Fruit fly (Drosophila melanogaster) whole organism, embryonic: ENCODE data around the gene Prm.

Experiments used
- Abd-B ChIP-seq: fragments of 200-800 bp; sonication (Bioruptor generic); optimal IDR thresholded peaks from 2 replicates; lab custom pipeline; 2018; ENCODE audit warnings: missing biosample characterization, mild to moderate bottlenecking, missing genetic modification characterization, moderate library complexity
- Atf-2 ChIP-seq: fragments of 200-800 bp; sonication (Bioruptor generic); optimal IDR thresholded peaks from 2 replicates; lab custom pipeline; 2016; ENCODE audit warnings: missing biosample characterization, missing genetic modification characterization
- BEAF-32 ChIP-seq: fragments of 200-800 bp; sonication (Bioruptor generic); optimal IDR thresholded peaks from 3 replicates; lab custom pipeline; 2017; ENCODE audit warnings: missing biosample characterization, missing genetic modification characterization, mild to moderate bottlenecking, moderate library complexity, missing genetic modification reagents
- Blimp-1 ChIP-seq: fragments of 200-800 bp; sonication (Bioruptor generic); optimal IDR thresholded peaks from 3 replicates; lab custom pipeline; 2018; ENCODE audit warnings: missing biosample characterization, missing genetic modification characterization, mild to moderate bottlenecking, moderate library complexity, missing genetic modification reagents
- C15 ChIP-seq: fragments of 200-800 bp; sonication (Bioruptor generic); IDR thresholded peaks from 3 replicates; pipeline ENCODE4 v1.3.6; 2022; ENCODE audit warnings: missing biosample characterization, missing genetic modification characterization
- CG11085 ChIP-seq: fragments of 200-800 bp; sonication (Bioruptor generic); IDR thresholded peaks from 2 replicates; pipeline ENCODE4 v1.3.6; 2022; ENCODE audit warnings: missing biosample characterization, missing genetic modification characterization
- CG11456 ChIP-seq: fragments of 200-800 bp; sonication (Bioruptor generic); IDR thresholded peaks from 3 replicates; pipeline ENCODE4 v1.3.6; 2022; ENCODE audit warnings: missing biosample characterization, missing genetic modification characterization
- CG11560 ChIP-seq: fragments of 200-800 bp; sonication (Bioruptor generic); IDR thresholded peaks from 3 replicates; pipeline ENCODE4 v1.3.6; 2022; ENCODE audit warnings: missing biosample characterization, missing genetic modification characterization
- CG12155 ChIP-seq: fragments of 200-800 bp; sonication (Bioruptor generic); optimal IDR thresholded peaks from 3 replicates; lab custom pipeline; 2016; ENCODE audit warnings: missing biosample characterization, missing genetic modification characterization
- CG12659 ChIP-seq: fragments of 200-800 bp; sonication (Bioruptor generic); optimal IDR thresholded peaks from 3 replicates; lab custom pipeline; 2017; ENCODE audit warnings: mild to moderate bottlenecking, missing biosample characterization, missing genetic modification reagents, missing genetic modification characterization
- CG13296 ChIP-seq: fragments of 200-800 bp; sonication (Bioruptor generic); optimal IDR thresholded peaks from 3 replicates; lab custom pipeline; 2018; ENCODE audit warnings: missing biosample characterization, mild to moderate bottlenecking, missing genetic modification characterization
- CG14050 ChIP-seq: fragments of 200-800 bp; sonication (Bioruptor generic); IDR thresholded peaks from 3 replicates; pipeline ENCODE4 v1.3.6; 2022; ENCODE audit warnings: missing biosample characterization, missing genetic modification characterization
- CG15073 ChIP-seq: fragments of 200-800 bp; sonication (Bioruptor generic); optimal IDR thresholded peaks from 2 replicates; lab custom pipeline; 2016; ENCODE audit warnings: missing biosample characterization, missing genetic modification characterization
- CG1603 ChIP-seq: fragments of 200-800 bp; sonication (Bioruptor generic); optimal IDR thresholded peaks from 2 replicates; lab custom pipeline; 2019; ENCODE audit warnings: missing biosample characterization, mild to moderate bottlenecking, missing genetic modification characterization, moderate library complexity
- CG2129 ChIP-seq: fragments of 200-800 bp; sonication (Bioruptor generic); IDR thresholded peaks from 2 replicates; pipeline ENCODE4 v1.3.6; 2022; ENCODE audit warnings: missing biosample characterization, missing genetic modification characterization; ENCODE audit not compliant: partially characterized antibody
- CG2199 ChIP-seq: fragments of 200-800 bp; sonication (Bioruptor generic); IDR thresholded peaks from 3 replicates; pipeline ENCODE4 v1.3.6; 2022; ENCODE audit warnings: missing biosample characterization, missing genetic modification characterization
- CG30403 ChIP-seq: fragments of 200-800 bp; sonication (Bioruptor generic); optimal IDR thresholded peaks from 3 replicates; lab custom pipeline; 2016; ENCODE audit warnings: missing biosample characterization, missing genetic modification characterization
- CG30431 ChIP-seq: fragments of 200-800 bp; sonication (Bioruptor generic); optimal IDR thresholded peaks from 2 replicates; lab custom pipeline; 2017; ENCODE audit warnings: missing biosample characterization, missing genetic modification characterization
- CG3838 ChIP-seq: fragments of 200-800 bp; sonication (Bioruptor generic); optimal IDR thresholded peaks from 3 replicates; lab custom pipeline; 2016; ENCODE audit warnings: missing biosample characterization, missing genetic modification characterization
- CG4360 ChIP-seq: fragments of 200-800 bp; sonication (Bioruptor generic); IDR thresholded peaks from 2 replicates; pipeline ENCODE4 v1.3.6; 2022; ENCODE audit warnings: missing biosample characterization, missing genetic modification characterization
- D19A ChIP-seq: fragments of 200-800 bp; optimal IDR thresholded peaks from 3 replicates; lab custom pipeline; 2019; ENCODE audit warnings: missing biosample characterization, mild to moderate bottlenecking, missing genetic modification characterization, moderate library complexity
- Deaf1 ChIP-seq: fragments of 200-800 bp; optimal IDR thresholded peaks from 3 replicates; lab custom pipeline; 2019; ENCODE audit warnings: missing biosample characterization, mild to moderate bottlenecking, missing genetic modification characterization, moderate library complexity
- Dll ChIP-seq: fragments of 200-800 bp; sonication (Bioruptor generic); IDR thresholded peaks from 4 replicates; pipeline ENCODE4 v1.3.6; 2022; ENCODE audit warnings: missing biosample characterization, missing genetic modification characterization; ENCODE audit not compliant: partially characterized antibody
- GATAe ChIP-seq: fragments of 200-800 bp; sonication (Bioruptor generic); conservative IDR thresholded peaks from 2 replicates; pipeline ENCODE4 v1.3.6; 2022; ENCODE audit warnings: missing biosample characterization, missing genetic modification characterization
- H2.0 ChIP-seq: fragments of 200-800 bp; sonication (Bioruptor generic); IDR thresholded peaks from 2 replicates; pipeline ENCODE4 v1.3.6; 2022; ENCODE audit warnings: missing biosample characterization, missing genetic modification characterization
- HLH3B ChIP-seq: fragments of 200-800 bp; sonication (Bioruptor generic); IDR thresholded peaks from 2 replicates; pipeline ENCODE4 v1.3.6; 2022; ENCODE audit warnings: missing biosample characterization, missing genetic modification characterization
- Hmr ChIP-seq: fragments of 200-800 bp; sonication (Bioruptor generic); optimal IDR thresholded peaks from 3 replicates; lab custom pipeline; 2017; ENCODE audit warnings: mild to moderate bottlenecking, missing biosample characterization, missing genetic modification reagents, missing genetic modification characterization
- Neu2 ChIP-seq: fragments of 200-800 bp; sonication (Bioruptor generic); optimal IDR thresholded peaks from 3 replicates; lab custom pipeline; 2016; ENCODE audit warnings: missing biosample characterization, missing genetic modification characterization, borderline replicate concordance
- Nf-YB ChIP-seq: fragments of 200-800 bp; sonication (Bioruptor generic); optimal IDR thresholded peaks from 3 replicates; lab custom pipeline; 2019; ENCODE audit warnings: missing biosample characterization, mild to moderate bottlenecking, missing genetic modification characterization, moderate library complexity
- PHDP ChIP-seq: fragments of 200-800 bp; sonication (Bioruptor generic); optimal IDR thresholded peaks from 3 replicates; lab custom pipeline; 2018; ENCODE audit warnings: missing biosample characterization, mild to moderate bottlenecking, missing genetic modification characterization, moderate library complexity
- Poxn ChIP-seq: fragments of 200-800 bp; sonication (Bioruptor generic); IDR thresholded peaks from 2 replicates; pipeline ENCODE4 v1.3.6; 2022; ENCODE audit warnings: missing biosample characterization, missing genetic modification characterization
- YL-1 ChIP-seq: fragments of 200-800 bp; sonication (Bioruptor generic); optimal IDR thresholded peaks from 3 replicates; lab custom pipeline; 2017; ENCODE audit warnings: missing biosample characterization, mild to moderate bottlenecking, missing genetic modification characterization
- bab2 ChIP-seq: fragments of 200-800 bp; sonication (Bioruptor generic); optimal IDR thresholded peaks from 2 replicates; lab custom pipeline; 2016; ENCODE audit warnings: missing biosample characterization, missing genetic modification characterization
- ci ChIP-seq: fragments of 200-800 bp; sonication (Bioruptor generic); IDR thresholded peaks from 3 replicates; pipeline ENCODE4 v1.3.6; 2022; ENCODE audit warnings: missing biosample characterization, missing genetic modification characterization
- dan ChIP-seq: fragments of 200-800 bp; sonication (Bioruptor generic); IDR thresholded peaks from 2 replicates; pipeline ENCODE4 v1.3.6; 2022; ENCODE audit warnings: missing biosample characterization, missing genetic modification characterization
- dpn ChIP-seq, 2 experiments: fragments of 200-800 bp; sonication (Bioruptor generic); optimal IDR thresholded peaks; 3 replicates each; lab custom pipeline; 2016; ENCODE audit warnings: missing biosample characterization in 2 of 2, missing genetic modification characterization in 2 of 2
- her ChIP-seq: fragments of 200-800 bp; sonication (Bioruptor generic); optimal IDR thresholded peaks from 2 replicates; lab custom pipeline; 2016; ENCODE audit warnings: missing biosample characterization, missing genetic modification characterization
- nom ChIP-seq: fragments of 200-800 bp; sonication (Bioruptor generic); optimal IDR thresholded peaks from 2 replicates; lab custom pipeline; 2017; ENCODE audit warnings: missing biosample characterization, missing genetic modification characterization, mild to moderate bottlenecking, moderate library complexity, missing genetic modification reagents
- oc ChIP-seq: fragments of 200-800 bp; sonication (Bioruptor generic); optimal IDR thresholded peaks from 2 replicates; lab custom pipeline; 2018; ENCODE audit warnings: missing biosample characterization, mild to moderate bottlenecking, missing genetic modification characterization, moderate library complexity
- prd ChIP-seq, 3 experiments: fragments of >200 bp in 2 of 3; fragments of 200-800 bp in 1 of 3; sonication (Bioruptor generic) in 1 of 3; optimal IDR thresholded peaks in 2 of 3; IDR thresholded peaks in 1 of 3; 2 replicates in 2 of 3; 3 replicates in 1 of 3; pipeline versions ENCODE4 v1.3.6 to Lab custom; 2017 to 2022; ENCODE audit warnings: missing biosample characterization in 1 of 3, missing genetic modification characterization in 1 of 3
- pros ChIP-seq: fragments of 200-800 bp; sonication (Bioruptor generic); optimal IDR thresholded peaks from 3 replicates; lab custom pipeline; 2019; ENCODE audit warnings: missing biosample characterization, mild to moderate bottlenecking, missing genetic modification characterization, moderate library complexity
- salm ChIP-seq: fragments of 200-800 bp; sonication (Bioruptor generic); optimal IDR thresholded peaks from 2 replicates; lab custom pipeline; 2018; ENCODE audit warnings: missing biosample characterization, mild to moderate bottlenecking, missing genetic modification characterization
- schlank ChIP-seq: fragments of 200-800 bp; sonication (Bioruptor generic); optimal IDR thresholded peaks from 2 replicates; lab custom pipeline; 2018; ENCODE audit warnings: missing biosample characterization, mild to moderate bottlenecking, missing genetic modification characterization
- scrt ChIP-seq: fragments of 200-800 bp; sonication (Bioruptor generic); optimal IDR thresholded peaks from 2 replicates; lab custom pipeline; 2018; ENCODE audit warnings: missing biosample characterization, mild to moderate bottlenecking, missing genetic modification characterization, moderate library complexity
- tll ChIP-seq, 2 experiments: fragments of 200-800 bp in 1 of 2; fragments of >200 bp in 1 of 2; sonication (Bioruptor generic) in 1 of 2; optimal IDR thresholded peaks; 2 replicates each; lab custom pipeline; 2017 to 2019; ENCODE audit warnings: missing biosample characterization in 2 of 2, missing genetic modification characterization in 2 of 2, mild to moderate bottlenecking in 1 of 2, moderate library complexity in 1 of 2
- unpg ChIP-seq: fragments of 200-800 bp; sonication (Bioruptor generic); optimal IDR thresholded peaks from 3 replicates; lab custom pipeline; 2018; ENCODE audit warnings: missing biosample characterization, mild to moderate bottlenecking, missing genetic modification characterization, moderate library complexity
- wdn ChIP-seq: fragments of 200-800 bp; sonication (Bioruptor generic); IDR thresholded peaks from 2 replicates; pipeline ENCODE4 v1.3.6; 2022; ENCODE audit warnings: missing biosample characterization, missing genetic modification characterization
- yki ChIP-seq: fragments of >200 bp; optimal IDR thresholded peaks from 3 replicates; lab custom pipeline; 2018
- zfh1 ChIP-seq: fragments of 200-800 bp; sonication (Bioruptor generic); IDR thresholded peaks from 3 replicates; pipeline ENCODE4 v1.3.6; 2022; ENCODE audit warnings: missing biosample characterization, missing genetic modification characterization

Prm gene

DNA sequence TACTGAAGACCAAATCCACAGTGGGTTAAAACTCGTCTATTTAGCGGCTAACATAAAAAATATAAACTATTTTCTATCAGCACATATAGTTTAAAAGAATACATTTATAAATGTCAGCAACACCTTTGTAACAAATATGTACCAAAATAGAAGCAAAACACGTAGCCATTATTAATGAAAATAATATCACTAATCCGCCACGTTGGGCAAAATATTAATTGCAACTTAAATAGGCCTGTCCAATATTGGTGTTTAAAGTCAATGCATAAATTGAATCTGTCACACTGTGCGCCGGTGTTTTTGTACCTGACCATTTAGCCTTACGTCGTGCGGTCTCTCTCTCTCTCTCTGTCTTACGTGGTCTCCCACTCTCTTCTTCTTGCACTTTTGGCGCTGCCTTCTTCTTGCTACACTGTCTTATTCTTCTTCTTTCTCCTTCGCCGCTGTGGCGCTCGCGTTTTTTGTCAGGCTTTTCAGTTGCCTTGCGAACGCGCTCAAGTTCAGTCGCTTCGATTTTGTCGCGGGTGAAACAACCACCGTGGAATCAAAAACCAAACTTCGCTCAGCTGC lies 20.9 kb upstream of the Prm start (continued):
- TF ChIP-seq Nf-YB (GFP tag; lab: Kevin White, UChicago) (peak; percentile 88), CG12659 (GFP tag; lab: Kevin White, UChicago) (peak; percentile 99), nom (peak; percentile 86), BEAF-32 (peak; percentile 31), Blimp-1 (GFP tag; lab: Kevin White, UChicago) (peak; percentile 95), pros (GFP tag; lab: Kevin White, UChicago) (peak; percentile 93), ci (GFP tag; lab: Robert Waterston, UW) (peak; percentile 97), CG14050 (GFP tag; lab: Robert Waterston, UW) (peak; percentile 94), Dll (GFP tag; lab: Robert Waterston, UW) (peak; percentile 49; the same call in 2 of the 4 replicates), Hmr (GFP tag; lab: Kevin White, UChicago) (peak; percentile 99), CG15073 (GFP tag; lab: Kevin White, UChicago) (peak; percentile 90), dan (peak; percentile 89), scrt (peak; percentile 86), prd (optimal IDR thresholded peaks at IDR 0.05; lab: Kevin White, UChicago) (no peak), prd (GFP tag; IDR thresholded peaks at IDR 0.05; lab: Robert Waterston, UW) (peak; percentile 98), CG30431 (GFP tag; lab: Kevin White, UChicago) (peak; percentile 99), PHDP (tag; lab: Kevin White, UChicago) (peak; percentile 98), YL-1 (GFP tag; lab: Kevin White, UChicago) (peak; percentile 92), CG1603 (tag; lab: Kevin White, UChicago) (peak; percentile 95), CG30403 (GFP tag; lab: Kevin White, UChicago) (peak; percentile 99), her (GFP tag; lab: Kevin White, UChicago) (peak; percentile 94), C15 (peak; percentile 94), unpg (GFP tag; lab: Kevin White, UChicago) (peak; percentile 98), CG4360 (peak; percentile 64), CG12155 (GFP tag; lab: Kevin White, UChicago) (peak; percentile 97), bab2 (GFP tag; lab: Kevin White, UChicago) (peak; percentile 74), Neu2 (peak; percentile 69), Abd-B (GFP tag; lab: Kevin White, UChicago) (peak; percentile 84), CG13296 (GFP tag; lab: Kevin White, UChicago) (peak; percentile 96), Poxn (GFP tag; lab: Robert Waterston, UW) (peak; percentile 83), HLH3B (peak; percentile 98), CG3838 (GFP tag; lab: Kevin White, UChicago) (peak; percentile 89), salm (tag; lab: Kevin White, UChicago) (peak; percentile 97), CG11085 (GFP tag; lab: Robert Waterston, UW) (peak; percentile 94), schlank (tag; lab: Kevin White, UChicago) (peak; percentile 94), Atf-2 (GFP tag; lab: Kevin White, UChicago) (peak; percentile 99), D19A (tag; lab: Kevin White, UChicago) (peak; percentile 91), dpn (GFP tag; optimal IDR thresholded peaks at IDR 0.05; lab: Kevin White, UChicago) (peak; percentile 93 to 99), GATAe (GFP tag; lab: Robert Waterston, UW) (peak; percentile 87), wdn (GFP tag; lab: Robert Waterston, UW) (peak; percentile 95), CG11560 (peak; percentile 92), H2.0 (GFP tag; lab: Robert Waterston, UW) (peak; percentile 97), CG2129 (GFP tag; lab: Robert Waterston, UW) (no peak), CG11456 (GFP tag; lab: Robert Waterston, UW) (peak; percentile 98), tll (GFP tag; optimal IDR thresholded peaks at IDR 0.05; lab: Kevin White, UChicago) (peak in 1 of 2 experiments; percentile 8), yki (lab: Kevin White, UChicago) (no peak), zfh1 (GFP tag; lab: Robert Waterston, UW) (peak; percentile 97), Deaf1 (tag; lab: Kevin White, UChicago) (peak; percentile 82), CG2199 (GFP tag; lab: Robert Waterston, UW) (peak; percentile 87), oc (peak; percentile 96)
